Fruit fly (Drosophila melanogaster): Measurements from ENCODE around the gene CG34448.

DNA sequence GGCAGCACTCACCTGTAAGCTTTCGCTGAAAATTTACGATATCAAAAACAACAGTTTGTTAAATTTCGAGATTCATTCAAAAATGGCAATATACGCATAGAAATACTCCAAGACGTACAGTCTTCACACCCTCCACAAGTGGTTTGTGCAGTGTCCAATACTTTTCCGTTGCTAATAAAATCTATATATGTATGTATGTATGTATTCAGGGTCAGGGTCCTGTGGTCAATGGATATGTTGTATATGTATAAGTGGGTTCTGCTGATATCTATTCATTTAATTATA lies 41.4 kb downstream of the CG34448 start:
- TF ChIP-seq Lpt (GFP tag; optimal IDR thresholded peaks at IDR 0.05) (no peak), Sox15 (GFP tag; optimal IDR thresholded peaks at IDR 0.05) (no peak), Hr38 (GFP tag; optimal IDR thresholded peaks at IDR 0.05) (no peak), svp (GFP tag) (no peak), Gug (GFP tag; IDR thresholded peaks at IDR 0.05) (no peak), CG32006 (GFP tag; optimal IDR thresholded peaks at IDR 0.05) (no peak), CG6854 (GFP tag; optimal IDR thresholded peaks at IDR 0.05) (no peak), CG3919 (GFP tag; optimal IDR thresholded peaks at IDR 0.05) (no peak), ss (GFP tag; optimal IDR thresholded peaks at IDR 0.05) (no peak), Eip78C (GFP tag) (no peak), Smox (GFP tag; optimal IDR thresholded peaks at IDR 0.05) (no peak), CG8119 (GFP tag; IDR thresholded peaks at IDR 0.05) (0 out of 3 replicates have a peak, but pooled peaks have one; percentile 24)
